Worm (Caenorhabditis elegans): Measurements from ENCODE around the gene nhr-61.

The nhr-61 gene

DNA sequence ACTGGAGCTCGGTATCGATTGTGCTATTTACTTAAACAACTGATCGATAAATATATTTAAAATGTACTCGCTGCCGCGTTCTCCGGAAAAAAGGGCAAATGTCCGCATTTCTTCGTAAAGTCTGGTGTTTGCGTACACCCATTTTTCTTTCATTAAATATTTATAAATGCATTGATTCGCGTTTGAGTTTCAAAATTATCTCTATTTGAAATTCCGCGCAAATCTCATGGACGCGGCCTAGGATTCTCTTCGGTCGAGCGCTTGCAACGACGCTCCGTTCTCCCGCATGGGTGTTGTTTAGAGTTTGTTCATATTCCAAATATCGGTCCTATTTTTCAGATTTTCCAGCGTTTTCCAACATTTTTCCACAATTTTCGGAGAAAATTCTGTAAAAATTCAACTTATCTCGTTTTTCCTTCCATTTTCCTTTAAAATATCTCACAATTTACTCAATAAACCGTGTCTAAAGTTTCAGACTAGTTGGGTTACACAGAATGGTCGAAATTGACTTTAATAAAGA lies 23.3 kb downstream of the nhr-61 start, which contains the start of gene eif-3.B (continued):
- no peak for TF ChIP-seq lim-7 (GFP tag; IDR thresholded peaks at IDR 0.05)
- TF ChIP-seq ceh-44 (GFP tag; IDR thresholded peaks at IDR 0.05): peak; percentile 70; the same call in 1 of the 2 replicates
- peak; percentile 85 for TF ChIP-seq lin-38 (GFP tag; IDR thresholded peaks at IDR 0.05)
- TF ChIP-seq vab-7 (GFP tag; IDR thresholded peaks at IDR 0.05): peak; percentile 36; the same call in 1 of the 2 replicates
- peak; percentile 75 for TF ChIP-seq ctbp-1 (GFP tag; IDR thresholded peaks at IDR 0.05)
- TF ChIP-seq Y75B8A.6 (GFP tag; IDR thresholded peaks at IDR 0.05): no peak
- TF ChIP-seq ceh-20 (GFP tag; IDR thresholded peaks at IDR 0.05): peak; percentile 72; the same call in 1 of the 2 replicates
- no peak for TF ChIP-seq snpc-1.2 (GFP tag; IDR thresholded peaks at IDR 0.05)
- no peak for TF ChIP-seq aly-2 (tag; optimal IDR thresholded peaks at IDR 0.05)
- TF ChIP-seq ztf-11 (tag; optimal IDR thresholded peaks at IDR 0.05): no peak
- peak; percentile 77 for TF ChIP-seq hmg-1.1 (GFP tag; IDR thresholded peaks at IDR 0.05)
- peak; percentile 14 for TF ChIP-seq nhr-28 (tag; optimal IDR thresholded peaks at IDR 0.05)
- TF ChIP-seq mdt-29 (GFP tag; IDR thresholded peaks at IDR 0.05): no peak
- TF ChIP-seq T26A8.4 (GFP tag; IDR thresholded peaks at IDR 0.05): peak; percentile 90
- TF ChIP-seq ceh-82 (tag; optimal IDR thresholded peaks at IDR 0.05): no peak
- no peak for TF ChIP-seq ceh-62 (tag; optimal IDR thresholded peaks at IDR 0.05)
- no peak for TF ChIP-seq pqm-1 (tag; optimal IDR thresholded peaks at IDR 0.05)
- no peak for TF ChIP-seq mxl-2 (GFP tag; conservative IDR thresholded peaks at IDR 0.05)
- peak; percentile 93 for TF ChIP-seq Y48G9A.11 (GFP tag; IDR thresholded peaks at IDR 0.05)
- 0 out of 2 replicates have a peak, but pooled peaks have one; percentile 26 for TF ChIP-seq lin-1 (GFP tag; IDR thresholded peaks at IDR 0.05)
- TF ChIP-seq F10B5.3 (tag; optimal IDR thresholded peaks at IDR 0.05): peak; percentile 72
- no peak for TF ChIP-seq cey-2 (tag; optimal IDR thresholded peaks at IDR 0.05; ENCODE audit: borderline replicate concordance, insufficient read depth)
- TF ChIP-seq lir-3 (tag; optimal IDR thresholded peaks at IDR 0.05): no peak
- peak; percentile 7 for TF ChIP-seq ceh-28 (tag; optimal IDR thresholded peaks at IDR 0.05)
- TF ChIP-seq dmd-9 (GFP tag; IDR thresholded peaks at IDR 0.05): peak; percentile 85
- TF ChIP-seq set-16 (GFP tag; IDR thresholded peaks at IDR 0.05): peak; percentile 23; the same call in 1 of the 2 replicates
- no peak for TF ChIP-seq unc-39 (tag; optimal IDR thresholded peaks at IDR 0.05)
- TF ChIP-seq lin-15B (tag; optimal IDR thresholded peaks at IDR 0.05): peak; percentile 32
- no peak for TF ChIP-seq zip-11 (GFP tag; IDR thresholded peaks at IDR 0.05)
- peak; percentile 45 for TF ChIP-seq ceh-32 (tag; optimal IDR thresholded peaks at IDR 0.05; ENCODE audit: poor library complexity)
- no peak for TF ChIP-seq jun-1 (tag; optimal IDR thresholded peaks at IDR 0.05)
- peak; percentile 55 for TF ChIP-seq zip-2 (tag; optimal IDR thresholded peaks at IDR 0.05)
- TF ChIP-seq unc-62 (GFP tag; optimal IDR thresholded peaks at IDR 0.05 in 1 of 2): no peak
- no peak for TF ChIP-seq unc-62 (tag; optimal IDR thresholded peaks at IDR 0.05)
- peak; percentile 89 for TF ChIP-seq mep-1 (tag; optimal IDR thresholded peaks at IDR 0.05)
- TF ChIP-seq nhr-42 (GFP tag; IDR thresholded peaks at IDR 0.05): peak; percentile 88
- TF ChIP-seq F26F4.8 (GFP tag; conservative IDR thresholded peaks at IDR 0.05): no peak
- TF ChIP-seq mxl-3 (GFP tag; optimal IDR thresholded peaks at IDR 0.05): peak; percentile 64
- TF ChIP-seq nhr-111 (GFP tag; optimal IDR thresholded peaks at IDR 0.05): no peak
- TF ChIP-seq ZK337.2 (GFP tag; IDR thresholded peaks at IDR 0.05): peak; percentile 97
- TF ChIP-seq pha-4 (GFP tag; IDR thresholded peaks at IDR 0.05): peak; percentile 59; the same call in 1 of the 2 replicates
- peak; percentile 69 for TF ChIP-seq pha-4 (tag; optimal IDR thresholded peaks at IDR 0.05)
- peak; percentile 80 for TF ChIP-seq hlh-11 (tag; optimal IDR thresholded peaks at IDR 0.05)
- no peak for TF ChIP-seq ZK546.5 (tag; optimal IDR thresholded peaks at IDR 0.05)
- TF ChIP-seq T20F7.1 (GFP tag; optimal IDR thresholded peaks at IDR 0.05): peak; percentile 98
- peak; percentile 67 for TF ChIP-seq fkh-10 (GFP tag; optimal IDR thresholded peaks at IDR 0.05)
- TF ChIP-seq D1046.2 (GFP tag; IDR thresholded peaks at IDR 0.05): no peak; the same call in 1 of the 2 replicates
- 0 out of 2 replicates have a peak, but pooled peaks have one; percentile 53 for TF ChIP-seq arid-1 (GFP tag; conservative IDR thresholded peaks at IDR 0.05)
- TF ChIP-seq hlh-30 (tag; optimal IDR thresholded peaks at IDR 0.05; ENCODE audit: insufficient read depth): peak; percentile 78
- peak; percentile 100 for TF ChIP-seq mes-2 (tag; optimal IDR thresholded peaks at IDR 0.05; ENCODE audit: poor library complexity, severe bottlenecking)
- TF ChIP-seq unc-130 (GFP tag; optimal IDR thresholded peaks at IDR 0.05): peak; percentile 95

All from whole organism, L4 larva.